Worm (Caenorhabditis elegans) whole organism, L2 larva: Measurements from ENCODE around the gene larp-1.

Experiments used
- ceh-82 ChIP-seq: fragments of 150-350 bp; optimal IDR thresholded peaks from 2 replicates; lab custom pipeline; 2014; ENCODE audit warnings: missing biosample characterization, missing genetic modification characterization
- gmeb-1 ChIP-seq: fragments of 150-350 bp; optimal IDR thresholded peaks from 2 replicates; lab custom pipeline; 2014; ENCODE audit warnings: missing biosample characterization, missing genetic modification characterization
- lin-39 ChIP-seq: fragments of 150-350 bp; optimal IDR thresholded peaks from 2 replicates; lab custom pipeline; 2014; ENCODE audit warnings: missing biosample characterization, missing genetic modification reagents, missing genetic modification characterization

DNA sequence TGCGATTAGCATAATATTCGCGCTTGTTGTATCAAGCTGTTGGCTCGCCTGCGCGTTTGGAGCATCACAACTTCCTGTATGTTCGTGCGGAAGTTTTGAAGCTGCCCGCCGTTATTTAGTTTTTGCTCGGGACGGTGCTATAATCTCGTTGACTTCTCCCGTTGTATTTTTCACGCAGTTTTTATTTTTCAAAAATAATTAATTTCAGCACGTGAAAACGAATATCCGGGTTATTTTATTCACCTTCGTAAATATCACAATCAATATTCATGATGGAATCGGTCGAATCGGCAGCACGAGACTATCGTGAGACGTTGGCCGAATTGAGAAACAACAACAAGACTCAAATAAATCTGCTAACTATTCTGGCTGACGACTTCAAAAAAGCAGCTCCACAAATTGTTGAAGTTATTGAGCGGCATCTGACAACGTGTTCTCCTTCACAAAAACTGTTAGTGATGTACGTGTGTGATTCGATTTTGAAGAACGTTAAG, 7.7 kb upstream of the larp-1 start:
- TF ChIP-seq ceh-82 (tag; lab: Kevin White, UChicago), result no peak
- no peak for TF ChIP-seq lin-39 (tag; lab: Kevin White, UChicago)
- TF ChIP-seq gmeb-1 (tag; lab: Kevin White, UChicago), result peak; percentile 28
